Fruit fly (Drosophila melanogaster) S2 (cell line): ENCODE measurements around the gene brun.

ENCODE experiments used
- CG8478 ChIP-seq: fragments of >200 bp; optimal IDR thresholded peaks from 2 replicates; lab custom pipeline; 2018
- CTCF ChIP-seq, 2 experiments: fragments of >200 bp; optimal IDR thresholded peaks; 2 replicates each; lab custom pipeline; 2018

dm6 chr2L:20704511-20705266 lies 48.7 kb upstream of the brun start:
- no peak for TF ChIP-seq CTCF (optimal IDR thresholded peaks at IDR 0.05; lab: Kevin White, UChicago)
- no peak for TF ChIP-seq CG8478
